Fruit fly (Drosophila melanogaster) whole organism: ENCODE measurements around the gene Gos28.

Experiments used
- CG8478 ChIP-seq: fragments of >200 bp; optimal IDR thresholded peaks from 2 replicates; lab custom pipeline; 2018; ENCODE audit warnings: inconsistent platforms
- Dll ChIP-seq: fragments of >200 bp; optimal IDR thresholded peaks from 2 replicates; lab custom pipeline; 2017
- EcR ChIP-seq, 2 experiments: fragments of >200 bp; optimal IDR thresholded peaks; 2 replicates each; lab custom pipeline; 2017; ENCODE audit warnings: missing biosample characterization in 2 of 2, missing genetic modification characterization in 2 of 2, missing genetic modification reagents in 2 of 2

- TF ChIP-seq EcR (GFP tag; optimal IDR thresholded peaks at IDR 0.05; lab: Kevin White, UChicago) = no peak
- no peak for TF ChIP-seq CG8478 (lab: Kevin White, UChicago)
- no peak for TF ChIP-seq Dll (lab: Kevin White, UChicago)
Observed at dm6 chr3R:18621230-18621629, 42.3 kb upstream of the Gos28 start, which contains the start of gene CG14304.
